Worm (Caenorhabditis elegans) whole organism, early embryonic: ENCODE results near the gene C17H12.6.

Experiments used
- F13C5.2 ChIP-seq: sonication (generic microtip); optimal IDR thresholded peaks from 2 replicates; lab custom pipeline; 2017; ENCODE audit warnings: mild to moderate bottlenecking, missing genetic modification characterization, inconsistent platforms, missing compliant biosample characterization
- aly-1 ChIP-seq: sonication (generic microtip); optimal IDR thresholded peaks from 2 replicates; lab custom pipeline; 2016; ENCODE audit warnings: missing genetic modification characterization, missing compliant biosample characterization
- ama-1 ChIP-seq: fragments of 150-350 bp; optimal IDR thresholded peaks from 2 replicates; lab custom pipeline; 2014
- ets-7 ChIP-seq: sonication (generic microtip); optimal IDR thresholded peaks from 2 replicates; lab custom pipeline; 2016; ENCODE audit warnings: missing genotype, missing genetic modification characterization, missing compliant biosample characterization
- flt-1 ChIP-seq: fragments of 200-800 bp; sonication (Bioruptor generic); IDR thresholded peaks from 2 replicates; pipeline ENCODE4 v1.3.6; 2022; ENCODE audit warnings: missing genetic modification characterization, missing compliant biosample characterization
- hmbx-1 ChIP-seq: sonication (generic microtip); optimal IDR thresholded peaks from 2 replicates; lab custom pipeline; 2016; ENCODE audit warnings: mild to moderate bottlenecking, missing genetic modification characterization, missing compliant biosample characterization
- hmg-4 ChIP-seq: fragments of 200-800 bp; sonication (Bioruptor generic); optimal IDR thresholded peaks from 2 replicates; lab custom pipeline; 2018; ENCODE audit warnings: mild to moderate bottlenecking, missing genetic modification characterization, missing compliant biosample characterization
- hnd-1 ChIP-seq: sonication (generic microtip); optimal IDR thresholded peaks from 2 replicates; lab custom pipeline; 2016; ENCODE audit warnings: missing genetic modification characterization, missing compliant biosample characterization
- tbx-37 ChIP-seq: fragments of 200-800 bp; sonication (Bioruptor generic); conservative IDR thresholded peaks from 2 replicates; pipeline ENCODE4 v1.3.6; 2022; ENCODE audit warnings: missing genetic modification reagents, missing genetic modification characterization, missing compliant biosample characterization
- tra-4 ChIP-seq: sonication (generic microtip); optimal IDR thresholded peaks from 2 replicates; lab custom pipeline; 2017; ENCODE audit warnings: missing genetic modification characterization, missing compliant biosample characterization

ce11 chrIV:6803294-6803693 is 19.0 kb downstream of the C17H12.6 start:
- TF ChIP-seq tbx-37 (GFP tag; lab: Robert Waterston, UW) (no peak), hmbx-1 (tag; lab: Kevin White, UChicago) (no peak), ama-1 (lab: Kevin White, UChicago) (no peak), aly-1 (no peak), F13C5.2 (tag; lab: Kevin White, UChicago) (no peak), tra-4 (tag; lab: Kevin White, UChicago) (no peak), flt-1 (no peak), hmg-4 (GFP tag; lab: Kevin White, UChicago) (no peak), ets-7 (tag; lab: Kevin White, UChicago) (no peak), hnd-1 (no peak)
